Fruit fly (Drosophila melanogaster) whole organism, embryonic: ENCODE measurements around the gene PolA1.

Experiments used
- Atf-2 ChIP-seq: fragments of 200-800 bp; sonication (Bioruptor generic); optimal IDR thresholded peaks from 2 replicates; lab custom pipeline; 2016; ENCODE audit warnings: missing biosample characterization, missing genetic modification characterization
- Blimp-1 ChIP-seq: fragments of 200-800 bp; sonication (Bioruptor generic); optimal IDR thresholded peaks from 3 replicates; lab custom pipeline; 2018; ENCODE audit warnings: missing biosample characterization, missing genetic modification characterization, mild to moderate bottlenecking, moderate library complexity, missing genetic modification reagents
- CG11504 ChIP-seq: fragments of 200-800 bp; sonication (Bioruptor generic); optimal IDR thresholded peaks from 3 replicates; lab custom pipeline; 2019; ENCODE audit warnings: missing biosample characterization, mild to moderate bottlenecking, missing genetic modification characterization, moderate library complexity
- CG12219 ChIP-seq: fragments of 200-800 bp; sonication (Bioruptor generic); optimal IDR thresholded peaks from 3 replicates; lab custom pipeline; 2018; ENCODE audit warnings: missing biosample characterization, mild to moderate bottlenecking, missing genetic modification characterization
- CG13424 ChIP-seq: fragments of 200-800 bp; sonication (Bioruptor generic); optimal IDR thresholded peaks from 2 replicates; lab custom pipeline; 2019; ENCODE audit warnings: missing biosample characterization, mild to moderate bottlenecking, missing genetic modification characterization, moderate library complexity
- CG14965 ChIP-seq: fragments of 200-800 bp; sonication (Bioruptor generic); optimal IDR thresholded peaks from 2 replicates; lab custom pipeline; 2016; ENCODE audit warnings: missing biosample characterization, missing genetic modification characterization, borderline replicate concordance
- CG15269 ChIP-seq: fragments of 200-800 bp; sonication (Bioruptor generic); optimal IDR thresholded peaks from 2 replicates; lab custom pipeline; 2018; ENCODE audit warnings: missing biosample characterization, mild to moderate bottlenecking, missing genetic modification characterization, moderate library complexity
- CG15601 ChIP-seq: fragments of 200-800 bp; sonication (Bioruptor generic); optimal IDR thresholded peaks from 3 replicates; lab custom pipeline; 2019; ENCODE audit warnings: missing biosample characterization, mild to moderate bottlenecking, missing genetic modification characterization, moderate library complexity
- CG1647 ChIP-seq: fragments of 200-800 bp; sonication (Bioruptor generic); optimal IDR thresholded peaks from 3 replicates; lab custom pipeline; 2016; ENCODE audit warnings: missing biosample characterization, missing genetic modification characterization
- CG2202 ChIP-seq: fragments of 200-800 bp; sonication (Bioruptor generic); optimal IDR thresholded peaks from 2 replicates; lab custom pipeline; 2018; ENCODE audit warnings: missing biosample characterization, mild to moderate bottlenecking, missing genetic modification characterization
- CG3065 ChIP-seq: fragments of 200-800 bp; sonication (Bioruptor generic); optimal IDR thresholded peaks from 2 replicates; lab custom pipeline; 2016; ENCODE audit warnings: missing biosample characterization, missing genetic modification characterization
- CG31224 ChIP-seq: fragments of 200-800 bp; sonication (Bioruptor generic); IDR thresholded peaks from 2 replicates; pipeline ENCODE4 v1.3.6; 2022; ENCODE audit warnings: missing biosample characterization, missing genetic modification characterization
- CG31441 ChIP-seq: fragments of 200-800 bp; sonication (Bioruptor generic); IDR thresholded peaks from 2 replicates; pipeline ENCODE4 v1.3.6; 2022; ENCODE audit warnings: missing biosample characterization, missing genetic modification characterization
- CG3407 ChIP-seq: fragments of 200-800 bp; sonication (Bioruptor generic); optimal IDR thresholded peaks from 2 replicates; lab custom pipeline; 2018; ENCODE audit warnings: missing biosample characterization, mild to moderate bottlenecking, missing genetic modification characterization
- CG3838 ChIP-seq: fragments of 200-800 bp; sonication (Bioruptor generic); optimal IDR thresholded peaks from 3 replicates; lab custom pipeline; 2016; ENCODE audit warnings: missing biosample characterization, missing genetic modification characterization
- CG8359 ChIP-seq: fragments of 200-800 bp; sonication (Bioruptor generic); optimal IDR thresholded peaks from 2 replicates; lab custom pipeline; 2017; ENCODE audit warnings: missing biosample characterization, mild to moderate bottlenecking, missing genetic modification characterization, borderline replicate concordance
- CG8924 ChIP-seq: fragments of 200-800 bp; optimal IDR thresholded peaks from 3 replicates; lab custom pipeline; 2019; ENCODE audit warnings: missing biosample characterization, mild to moderate bottlenecking, missing genetic modification characterization, moderate library complexity
- Dek ChIP-seq: fragments of 200-800 bp; sonication (Bioruptor generic); optimal IDR thresholded peaks from 3 replicates; lab custom pipeline; 2019; ENCODE audit warnings: missing biosample characterization, mild to moderate bottlenecking, missing genetic modification characterization, moderate library complexity
- Dip3 ChIP-seq: fragments of 200-800 bp; sonication (Bioruptor generic); optimal IDR thresholded peaks from 3 replicates; lab custom pipeline; 2016; ENCODE audit warnings: missing biosample characterization, missing genetic modification characterization
- Ets65A ChIP-seq: fragments of 200-800 bp; sonication (Bioruptor generic); peaks from one replicate; lab custom pipeline; 2016; ENCODE audit warnings: missing biosample characterization, missing genetic modification characterization
- Gug ChIP-seq: fragments of 200-800 bp; sonication (Bioruptor generic); IDR thresholded peaks from 4 replicates; pipeline ENCODE4 v1.3.6; 2022; ENCODE audit warnings: missing biosample characterization, missing genetic modification characterization
- Poxn ChIP-seq: fragments of 200-800 bp; sonication (Bioruptor generic); IDR thresholded peaks from 2 replicates; pipeline ENCODE4 v1.3.6; 2022; ENCODE audit warnings: missing biosample characterization, missing genetic modification characterization
- amos ChIP-seq: fragments of 200-800 bp; sonication (Bioruptor generic); IDR thresholded peaks from 2 replicates; pipeline ENCODE4 v1.3.6; 2022; ENCODE audit warnings: missing biosample characterization, missing genetic modification characterization; ENCODE audit not compliant: partially characterized antibody
- bcd ChIP-seq: fragments of 200-800 bp; sonication (Bioruptor generic); optimal IDR thresholded peaks from 2 replicates; lab custom pipeline; 2017; ENCODE audit warnings: missing biosample characterization, mild to moderate bottlenecking, missing genetic modification characterization
- croc ChIP-seq: fragments of 200-800 bp; sonication (Bioruptor generic); conservative IDR thresholded peaks from 3 replicates; pipeline ENCODE4 v1.3.6; 2022; ENCODE audit warnings: missing biosample characterization, missing genetic modification characterization
- crol ChIP-seq: fragments of 200-800 bp; sonication (Bioruptor generic); IDR thresholded peaks from 2 replicates; pipeline ENCODE4 v1.3.6; 2022; ENCODE audit warnings: missing biosample characterization, missing genetic modification characterization
- cwo ChIP-seq: fragments of 200-800 bp; sonication (Bioruptor generic); optimal IDR thresholded peaks from 3 replicates; lab custom pipeline; 2017; ENCODE audit warnings: missing biosample characterization, missing genetic modification characterization, mild to moderate bottlenecking, moderate library complexity, missing genetic modification reagents
- fd96Cb ChIP-seq: fragments of 200-800 bp; sonication (Bioruptor generic); optimal IDR thresholded peaks from 2 replicates; lab custom pipeline; 2018; ENCODE audit warnings: missing biosample characterization, mild to moderate bottlenecking, missing genetic modification characterization, moderate library complexity
- ind ChIP-seq: fragments of 200-800 bp; sonication (Bioruptor generic); optimal IDR thresholded peaks from 3 replicates; lab custom pipeline; 2016; ENCODE audit warnings: missing biosample characterization, missing genetic modification characterization
- kni ChIP-seq: fragments of 200-800 bp; sonication (Bioruptor generic); optimal IDR thresholded peaks from 3 replicates; lab custom pipeline; 2017; ENCODE audit warnings: mild to moderate bottlenecking, missing biosample characterization, missing genetic modification reagents, missing genetic modification characterization
- pan ChIP-seq, 4 experiments: fragments of >200 bp in 3 of 4; fragments of 200-800 bp in 1 of 4; sonication (Bioruptor generic) in 1 of 4; optimal IDR thresholded peaks in 3 of 4; IDR thresholded peaks in 1 of 4; 2 replicates each; pipeline versions ENCODE4 v1.3.6 to Lab custom; 2017 to 2022; ENCODE audit warnings: missing biosample characterization in 2 of 4, missing genetic modification characterization in 2 of 4, mixed read lengths in 1 of 4
- pita ChIP-seq: fragments of 200-800 bp; sonication (Bioruptor generic); optimal IDR thresholded peaks from 2 replicates; lab custom pipeline; 2017; ENCODE audit warnings: missing biosample characterization, mild to moderate bottlenecking, missing genetic modification characterization
- sc ChIP-seq, 3 experiments: fragments of >200 bp in 2 of 3; fragments of 200-800 bp in 1 of 3; sonication (Bioruptor generic) in 1 of 3; optimal IDR thresholded peaks; 2 replicates in 2 of 3; 3 replicates in 1 of 3; lab custom pipeline; 2017; ENCODE audit warnings: mild to moderate bottlenecking in 1 of 3, missing biosample characterization in 1 of 3, missing genetic modification characterization in 1 of 3, missing genetic modification reagents in 1 of 3
- sqz ChIP-seq: fragments of 200-800 bp; sonication (Bioruptor generic); optimal IDR thresholded peaks from 3 replicates; lab custom pipeline; 2018; ENCODE audit warnings: missing biosample characterization, mild to moderate bottlenecking, missing genetic modification characterization
- vvl ChIP-seq: fragments of 200-800 bp; sonication (Bioruptor generic); IDR thresholded peaks from 2 replicates; pipeline ENCODE4 v1.3.6; 2022; ENCODE audit warnings: missing biosample characterization, missing genetic modification characterization

Gene PolA1

dm6 chr3R:21703346-21703745 is 31.8 kb upstream of the PolA1 start (continued):
- TF ChIP-seq amos (GFP tag; lab: Robert Waterston, UW) (no peak), CG15269 (tag; lab: Kevin White, UChicago) (peak; percentile 55), CG31441 (peak; percentile 60), CG11504 (tag; lab: Kevin White, UChicago) (peak; percentile 70), ind (GFP tag; lab: Kevin White, UChicago) (peak; percentile 14), bcd (GFP tag; lab: Kevin White, UChicago) (peak; percentile 0), fd96Cb (tag; lab: Kevin White, UChicago) (peak; percentile 32)

- TF ChIP-seq sc (optimal IDR thresholded peaks at IDR 0.05; lab: Kevin White, UChicago) = no peak
- no peak for TF ChIP-seq sc (GFP tag; optimal IDR thresholded peaks at IDR 0.05; lab: Kevin White, UChicago)
- no peak for TF ChIP-seq CG13424 (tag; lab: Kevin White, UChicago)
- no peak for TF ChIP-seq CG12219 (GFP tag; lab: Kevin White, UChicago)
- TF ChIP-seq CG3838 = no peak
- no peak for TF ChIP-seq Dek (tag; lab: Kevin White, UChicago)
- TF ChIP-seq CG3407 (GFP tag; lab: Kevin White, UChicago) = no peak
- TF ChIP-seq CG15601 (tag; lab: Kevin White, UChicago) = peak; percentile 12
- peak; percentile 70 for TF ChIP-seq Blimp-1 (GFP tag; lab: Kevin White, UChicago)
- no peak for TF ChIP-seq Gug (GFP tag; lab: Robert Waterston, UW)
- TF ChIP-seq CG3065 = no peak
- TF ChIP-seq pita (GFP tag; lab: Kevin White, UChicago) = no peak
- TF ChIP-seq crol (GFP tag; lab: Robert Waterston, UW) = peak; percentile 79
- TF ChIP-seq CG14965 = no peak
- no peak for TF ChIP-seq CG2202 (tag; lab: Kevin White, UChicago)
- TF ChIP-seq cwo (GFP tag; lab: Kevin White, UChicago) = no peak
- TF ChIP-seq Poxn (GFP tag; lab: Robert Waterston, UW) = no peak
- TF ChIP-seq CG1647 (GFP tag; lab: Kevin White, UChicago) = no peak
- no peak for TF ChIP-seq Dip3 (GFP tag; lab: Kevin White, UChicago)
- no peak for TF ChIP-seq CG31224 (GFP tag; lab: Robert Waterston, UW)
- peak; percentile 8 for TF ChIP-seq sqz (GFP tag; lab: Kevin White, UChicago)
- no peak for TF ChIP-seq CG8359
- TF ChIP-seq croc (GFP tag; lab: Robert Waterston, UW) = no peak
These were observed 30.0 kb upstream of the PolA1 start for dm6 chr3R:21701529-21701928.

DNA sequence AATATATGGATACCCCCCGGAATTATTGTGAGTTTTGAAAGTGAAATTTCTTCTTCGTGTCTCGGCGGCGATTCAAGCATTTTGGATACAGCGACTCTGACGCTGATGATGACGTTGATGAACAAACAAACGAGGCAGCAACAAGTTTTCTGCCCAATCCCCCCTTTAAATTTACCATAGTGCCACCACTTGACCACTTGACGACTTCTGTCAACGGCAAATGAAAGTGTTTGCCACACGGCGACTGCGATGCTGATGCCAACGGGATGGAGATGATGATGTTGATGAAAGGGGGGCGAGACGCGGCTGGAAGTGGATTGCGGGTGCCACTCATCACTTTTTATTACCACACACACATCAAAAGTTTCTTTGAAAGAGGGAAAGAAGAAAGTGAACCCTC is 28.9 kb upstream of the PolA1 start:
- TF ChIP-seq Atf-2 (GFP tag; lab: Kevin White, UChicago) = no peak
- no peak for TF ChIP-seq CG8924 (tag; lab: Kevin White, UChicago)
- peak; percentile 93 for TF ChIP-seq Blimp-1 (GFP tag; lab: Kevin White, UChicago)
- TF ChIP-seq crol (GFP tag; lab: Robert Waterston, UW) = peak; percentile 17; the same call in 1 of the 2 replicates
- TF ChIP-seq vvl (GFP tag; lab: Robert Waterston, UW) = 0 out of 2 replicates have a peak, but pooled peaks have one; percentile 9
- no peak for TF ChIP-seq pan (optimal IDR thresholded peaks at IDR 0.05; lab: Kevin White, UChicago)
- TF ChIP-seq pan (GFP tag; optimal IDR thresholded peaks at IDR 0.05 in 1 of 2, IDR thresholded peaks at IDR 0.05 in 1 of 2) = peak in 1 of 2 experiments; percentile 8
- TF ChIP-seq kni (GFP tag; lab: Kevin White, UChicago) = peak; percentile 6
- peak; percentile 55 for TF ChIP-seq Ets65A (GFP tag; lab: Kevin White, UChicago)
